Worm (Caenorhabditis elegans) whole organism, L4 larva: ENCODE measurements around the gene R155.5.

Experiments used
- aly-2 ChIP-seq: sonication (generic microtip); optimal IDR thresholded peaks from 2 replicates; lab custom pipeline; 2018; ENCODE audit warnings: missing biosample characterization, missing genetic modification characterization
- ama-1 ChIP-seq: fragments of 150-350 bp; optimal IDR thresholded peaks from 2 replicates; lab custom pipeline; 2014; ENCODE audit warnings: inconsistent platforms, mixed read lengths
- daf-12 ChIP-seq: fragments of 150-350 bp; optimal IDR thresholded peaks from 2 replicates; lab custom pipeline; 2014; ENCODE audit warnings: missing biosample characterization, missing genetic modification reagents, missing genetic modification characterization
- dve-1 ChIP-seq: sonication (generic microtip); optimal IDR thresholded peaks from 2 replicates; lab custom pipeline; 2017; ENCODE audit warnings: antibody characterized with exemption, mild to moderate bottlenecking, missing genetic modification characterization, missing compliant biosample characterization; ENCODE audit not compliant: insufficient read depth
- fkh-10 ChIP-seq: fragments of 150-350 bp; optimal IDR thresholded peaks from 2 replicates; lab custom pipeline; 2014; ENCODE audit warnings: missing biosample characterization, missing genetic modification reagents, missing genetic modification characterization
- hlh-11 ChIP-seq: fragments of 200-800 bp; sonication (Bioruptor generic); optimal IDR thresholded peaks from 2 replicates; lab custom pipeline; 2018; ENCODE audit warnings: mild to moderate bottlenecking, missing genetic modification characterization, missing compliant biosample characterization
- lin-15B ChIP-seq: fragments of 150-350 bp; sonication (generic microtip); optimal IDR thresholded peaks from 3 replicates; lab custom pipeline; 2014; ENCODE audit warnings: missing biosample characterization, missing genetic modification characterization
- mdl-1 ChIP-seq, 2 experiments: fragments of 150-350 bp in 1 of 2; sonication (generic microtip) in 1 of 2; optimal IDR thresholded peaks; 2 replicates each; lab custom pipeline; 2014 to 2017; ENCODE audit warnings: missing biosample characterization in 2 of 2, missing genetic modification characterization in 2 of 2
- nhr-11 ChIP-seq: fragments of 150-350 bp; optimal IDR thresholded peaks from 2 replicates; lab custom pipeline; 2014; ENCODE audit warnings: missing biosample characterization, missing genetic modification characterization
- nhr-111 ChIP-seq: fragments of 200-800 bp; sonication (Bioruptor generic); optimal IDR thresholded peaks from 2 replicates; lab custom pipeline; 2018; ENCODE audit warnings: mild to moderate bottlenecking, missing genetic modification characterization, missing compliant biosample characterization
- tag-97 ChIP-seq: fragments of 200-800 bp; sonication (Bioruptor generic); IDR thresholded peaks from 2 replicates; pipeline ENCODE4 v1.3.6; 2022; ENCODE audit warnings: missing genetic modification characterization, missing compliant biosample characterization
- unc-62 ChIP-seq, 3 experiments: fragments of 150-350 bp in 1 of 3; sonication (generic microtip); optimal IDR thresholded peaks in 2 of 3; peaks in 1 of 3; 1 replicate in 1 of 3; 2 replicates in 2 of 3; lab custom pipeline; 2014 to 2017; ENCODE audit warnings: missing biosample characterization in 3 of 3, missing genetic modification characterization in 3 of 3, missing genetic modification reagents in 3 of 3, missing genotype in 1 of 3
- ztf-11 ChIP-seq: fragments of 150-350 bp; optimal IDR thresholded peaks from 2 replicates; lab custom pipeline; 2014; ENCODE audit warnings: missing biosample characterization, missing genetic modification characterization

DNA sequence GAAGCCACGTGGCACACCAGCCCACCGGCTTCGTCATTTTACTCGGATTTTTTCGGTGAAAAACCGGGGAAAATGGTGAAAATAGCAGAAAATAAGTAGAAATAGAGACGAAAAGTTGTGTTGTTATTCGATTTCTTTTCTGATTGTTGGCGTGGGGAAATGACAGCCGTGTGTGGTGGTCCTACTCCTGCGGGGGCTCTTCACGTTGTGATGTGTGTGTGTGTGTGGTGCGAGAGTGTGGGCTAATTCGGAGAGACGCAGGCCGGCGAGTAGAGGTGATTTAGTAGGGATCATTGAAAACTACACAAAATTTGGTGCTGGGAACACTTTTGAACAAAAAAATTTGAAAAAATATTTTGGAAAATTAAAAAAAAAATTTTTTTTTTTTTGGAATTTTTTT lies 26.8 kb downstream of the R155.5 start, which contains the start of gene F53A3.1:
- TF ChIP-seq unc-62 (GFP tag; optimal IDR thresholded peaks at IDR 0.05 in 1 of 2; lab: Kevin White, UChicago) (no peak), unc-62 (tag; optimal IDR thresholded peaks at IDR 0.05; lab: Kevin White, UChicago) (no peak), mdl-1 (tag; optimal IDR thresholded peaks at IDR 0.05; lab: Kevin White, UChicago) (no peak), daf-12 (tag; lab: Kevin White, UChicago) (no peak), ama-1 (no peak), tag-97 (GFP tag; lab: Robert Waterston, UW) (no peak), fkh-10 (no peak), aly-2 (no peak), nhr-11 (tag; lab: Kevin White, UChicago) (no peak), dve-1 (tag; lab: Kevin White, UChicago) (no peak), ztf-11 (tag; lab: Kevin White, UChicago) (no peak), nhr-111 (no peak), lin-15B (tag; lab: Kevin White, UChicago) (no peak), hlh-11 (tag; lab: Kevin White, UChicago) (no peak)
